Worm (Caenorhabditis elegans): ENCODE measurements around the gene nphp-2.

nphp-2 gene

ce11 chrV:1874827-1875226, 20.8 kb upstream of the nphp-2 start:
- TF ChIP-seq scrt-1 (GFP tag; IDR thresholded peaks at IDR 0.05) = no peak
- TF ChIP-seq ama-1 (optimal IDR thresholded peaks at IDR 0.05) = no peak
- TF ChIP-seq hnd-1 (tag; optimal IDR thresholded peaks at IDR 0.05) = no peak
- no peak for TF ChIP-seq tbx-11 (GFP tag; IDR thresholded peaks at IDR 0.05)
- no peak for TF ChIP-seq tbx-37 (GFP tag; conservative IDR thresholded peaks at IDR 0.05)
- TF ChIP-seq hmbx-1 (tag; optimal IDR thresholded peaks at IDR 0.05) = no peak
- no peak for TF ChIP-seq tra-4 (tag; optimal IDR thresholded peaks at IDR 0.05)
- no peak for TF ChIP-seq pes-1 (GFP tag; IDR thresholded peaks at IDR 0.05)
- no peak for TF ChIP-seq hmg-4 (GFP tag; optimal IDR thresholded peaks at IDR 0.05)
- TF ChIP-seq F13C5.2 (tag; optimal IDR thresholded peaks at IDR 0.05) = no peak
- no peak for TF ChIP-seq ets-7 (tag; optimal IDR thresholded peaks at IDR 0.05)
- TF ChIP-seq aly-1 (tag; optimal IDR thresholded peaks at IDR 0.05) = no peak
- no peak for TF ChIP-seq flt-1 (GFP tag; IDR thresholded peaks at IDR 0.05)
- no peak for TF ChIP-seq ceh-13 (GFP tag; optimal IDR thresholded peaks at IDR 0.05)
- TF ChIP-seq B0310.2 (tag; optimal IDR thresholded peaks at IDR 0.05) = no peak
- TF ChIP-seq ceh-36 (tag; optimal IDR thresholded peaks at IDR 0.05) = no peak
- TF ChIP-seq sea-1 (GFP tag; conservative IDR thresholded peaks at IDR 0.05) = no peak

DNA sequence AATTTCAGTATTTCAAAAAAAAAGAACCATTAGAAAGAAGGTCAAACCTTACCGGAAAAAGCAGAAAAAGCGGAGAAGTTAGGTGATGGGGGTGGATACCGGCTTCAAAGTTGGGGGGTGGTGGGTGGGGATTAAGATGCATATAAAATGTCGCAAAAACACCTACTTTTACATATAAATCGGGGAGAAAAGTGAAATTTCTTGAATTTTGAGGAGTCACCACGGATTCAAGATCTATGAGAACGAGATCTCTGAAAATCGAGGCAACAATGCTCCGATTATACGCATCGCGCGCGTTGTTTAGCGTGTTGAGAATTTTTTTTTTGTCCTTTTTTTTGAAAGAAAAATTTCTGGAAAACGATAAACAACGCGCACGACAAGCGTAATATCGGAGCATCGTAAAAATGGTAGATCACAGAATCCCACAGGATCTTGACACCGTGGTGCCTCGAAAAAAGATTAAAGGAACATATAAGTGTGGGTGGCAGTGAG, 20.0 kb upstream of the nphp-2 start:
- TF ChIP-seq tra-4 (tag; optimal IDR thresholded peaks at IDR 0.05) (peak; percentile 15), sea-1 (GFP tag; conservative IDR thresholded peaks at IDR 0.05) (peak; percentile 25; the same call in 1 of the 2 replicates), ceh-36 (tag; optimal IDR thresholded peaks at IDR 0.05) (peak; percentile 34), ets-7 (tag; optimal IDR thresholded peaks at IDR 0.05) (no peak), ama-1 (optimal IDR thresholded peaks at IDR 0.05) (peak; percentile 61), F13C5.2 (tag; optimal IDR thresholded peaks at IDR 0.05) (no peak), hmg-4 (GFP tag; optimal IDR thresholded peaks at IDR 0.05) (no peak), hnd-1 (tag; optimal IDR thresholded peaks at IDR 0.05) (no peak), hmbx-1 (tag; optimal IDR thresholded peaks at IDR 0.05) (peak; percentile 38), flt-1 (GFP tag; IDR thresholded peaks at IDR 0.05) (no peak), pes-1 (GFP tag; IDR thresholded peaks at IDR 0.05) (peak; percentile 58; the same call in 1 of the 2 replicates), tbx-11 (GFP tag; IDR thresholded peaks at IDR 0.05) (no peak), B0310.2 (tag; optimal IDR thresholded peaks at IDR 0.05) (peak; percentile 72), ceh-13 (GFP tag; optimal IDR thresholded peaks at IDR 0.05) (peak; percentile 17), scrt-1 (GFP tag; IDR thresholded peaks at IDR 0.05) (no peak), aly-1 (tag; optimal IDR thresholded peaks at IDR 0.05) (no peak), tbx-37 (GFP tag; conservative IDR thresholded peaks at IDR 0.05) (no peak)

DNA sequence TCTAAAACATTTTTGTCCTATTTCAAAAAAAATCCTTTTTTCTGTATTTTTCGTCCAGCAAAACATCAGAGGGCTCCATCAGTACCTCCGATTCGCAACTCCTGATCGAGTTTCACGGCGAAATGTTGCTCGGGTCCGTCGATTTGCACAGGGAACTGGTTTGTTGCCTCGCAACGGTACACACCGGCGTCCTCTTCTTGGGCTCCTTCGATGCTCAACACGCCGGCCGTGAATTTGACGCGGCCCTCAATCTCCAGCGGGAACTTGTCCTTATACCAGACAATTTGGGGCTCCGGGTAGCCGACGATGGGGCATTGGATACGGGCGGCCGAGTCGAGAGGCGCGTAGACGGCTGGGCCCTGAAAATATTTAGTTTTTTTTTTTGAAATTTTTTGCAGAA, 17.6 kb upstream of the nphp-2 start:
- no peak for TF ChIP-seq tra-4 (tag; optimal IDR thresholded peaks at IDR 0.05)
- no peak for TF ChIP-seq flt-1 (GFP tag; IDR thresholded peaks at IDR 0.05)
- TF ChIP-seq hmg-4 (GFP tag; optimal IDR thresholded peaks at IDR 0.05) = no peak
- TF ChIP-seq tbx-37 (GFP tag; conservative IDR thresholded peaks at IDR 0.05) = no peak
- TF ChIP-seq pes-1 (GFP tag; IDR thresholded peaks at IDR 0.05) = no peak
- TF ChIP-seq ceh-13 (GFP tag; optimal IDR thresholded peaks at IDR 0.05) = no peak
- TF ChIP-seq B0310.2 (tag; optimal IDR thresholded peaks at IDR 0.05) = no peak
- TF ChIP-seq aly-1 (tag; optimal IDR thresholded peaks at IDR 0.05) = no peak
- no peak for TF ChIP-seq ama-1 (optimal IDR thresholded peaks at IDR 0.05)
- no peak for TF ChIP-seq hmbx-1 (tag; optimal IDR thresholded peaks at IDR 0.05)
- TF ChIP-seq tbx-11 (GFP tag; IDR thresholded peaks at IDR 0.05) = no peak
- no peak for TF ChIP-seq F13C5.2 (tag; optimal IDR thresholded peaks at IDR 0.05)
- TF ChIP-seq hnd-1 (tag; optimal IDR thresholded peaks at IDR 0.05) = no peak

- TF ChIP-seq flt-1 (GFP tag; IDR thresholded peaks at IDR 0.05) = no peak
- no peak for TF ChIP-seq hmg-4 (GFP tag; optimal IDR thresholded peaks at IDR 0.05)
Observed at ce11 chrV:1883131-1883530, 12.5 kb upstream of the nphp-2 start.

DNA sequence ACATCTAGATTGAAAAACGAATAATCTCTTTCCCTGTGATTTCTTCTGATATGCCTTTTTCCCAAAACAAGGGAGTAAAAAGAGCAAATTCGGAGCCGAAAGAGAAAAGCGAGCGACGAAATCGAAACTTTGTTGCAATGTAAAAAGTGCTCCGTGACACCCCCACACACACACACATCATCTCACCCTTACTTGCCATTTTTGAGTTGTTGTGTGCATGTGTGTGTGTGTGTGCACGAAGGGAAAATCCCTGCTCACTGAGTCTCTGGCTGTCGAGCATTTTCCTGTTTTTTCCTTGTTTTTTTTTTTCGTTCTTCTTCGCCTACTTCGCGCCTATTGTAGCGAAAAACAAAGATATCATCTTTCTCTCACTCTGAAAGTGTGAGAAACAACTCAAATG, 8.6 kb upstream of the nphp-2 start:
- TF ChIP-seq scrt-1 (GFP tag; IDR thresholded peaks at IDR 0.05) (no peak), hmg-4 (GFP tag; optimal IDR thresholded peaks at IDR 0.05) (no peak), sea-1 (GFP tag; conservative IDR thresholded peaks at IDR 0.05) (no peak), hnd-1 (tag; optimal IDR thresholded peaks at IDR 0.05) (no peak)

- TF ChIP-seq scrt-1 (GFP tag; IDR thresholded peaks at IDR 0.05) (no peak), ceh-13 (GFP tag; optimal IDR thresholded peaks at IDR 0.05) (no peak), ets-7 (tag; optimal IDR thresholded peaks at IDR 0.05) (no peak), F13C5.2 (tag; optimal IDR thresholded peaks at IDR 0.05) (no peak), hmbx-1 (tag; optimal IDR thresholded peaks at IDR 0.05) (no peak), tbx-11 (GFP tag; IDR thresholded peaks at IDR 0.05) (no peak), aly-1 (tag; optimal IDR thresholded peaks at IDR 0.05) (no peak), B0310.2 (tag; optimal IDR thresholded peaks at IDR 0.05) (no peak), hmg-4 (GFP tag; optimal IDR thresholded peaks at IDR 0.05) (no peak), tbx-37 (GFP tag; conservative IDR thresholded peaks at IDR 0.05) (no peak), flt-1 (GFP tag; IDR thresholded peaks at IDR 0.05) (no peak), tra-4 (tag; optimal IDR thresholded peaks at IDR 0.05) (no peak), ceh-36 (tag; optimal IDR thresholded peaks at IDR 0.05) (no peak), ama-1 (optimal IDR thresholded peaks at IDR 0.05) (no peak), pes-1 (GFP tag; IDR thresholded peaks at IDR 0.05) (no peak), sea-1 (GFP tag; conservative IDR thresholded peaks at IDR 0.05) (no peak), hnd-1 (tag; optimal IDR thresholded peaks at IDR 0.05) (no peak)
Observed at ce11 chrV:1888299-1888698, 7.3 kb upstream of the nphp-2 start.

DNA sequence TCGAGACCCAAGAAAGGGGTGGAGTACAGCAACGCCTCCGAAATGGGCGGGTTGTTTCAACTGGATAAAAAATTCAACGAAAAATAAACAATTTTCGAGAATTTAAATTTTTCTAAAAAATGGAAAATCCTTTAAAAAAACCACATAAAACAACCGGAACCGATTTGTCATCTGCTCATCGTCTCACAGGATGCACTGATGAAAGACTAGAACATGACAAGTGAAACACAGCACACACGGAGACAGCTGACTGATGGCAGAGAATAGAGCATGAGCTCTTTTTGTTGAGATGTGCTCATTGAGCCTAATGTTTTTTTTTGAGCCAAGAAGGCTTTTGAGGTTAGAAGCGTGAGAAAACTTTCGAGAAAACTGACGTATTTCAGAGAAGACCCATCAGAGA, 5.6 kb upstream of the nphp-2 start:
- no peak for TF ChIP-seq scrt-1 (GFP tag; IDR thresholded peaks at IDR 0.05)
- TF ChIP-seq sea-1 (GFP tag; conservative IDR thresholded peaks at IDR 0.05) = no peak
- no peak for TF ChIP-seq B0310.2 (tag; optimal IDR thresholded peaks at IDR 0.05)
- TF ChIP-seq flt-1 (GFP tag; IDR thresholded peaks at IDR 0.05) = no peak
- no peak for TF ChIP-seq F13C5.2 (tag; optimal IDR thresholded peaks at IDR 0.05)
- no peak for TF ChIP-seq ceh-36 (tag; optimal IDR thresholded peaks at IDR 0.05)
- no peak for TF ChIP-seq hnd-1 (tag; optimal IDR thresholded peaks at IDR 0.05)
- TF ChIP-seq tbx-37 (GFP tag; conservative IDR thresholded peaks at IDR 0.05) = no peak
- TF ChIP-seq aly-1 (tag; optimal IDR thresholded peaks at IDR 0.05) = no peak
- no peak for TF ChIP-seq pes-1 (GFP tag; IDR thresholded peaks at IDR 0.05)
- no peak for TF ChIP-seq ceh-13 (GFP tag; optimal IDR thresholded peaks at IDR 0.05)

Data from whole organism, early embryonic.